Worm (Caenorhabditis elegans): ENCODE results near the gene T28A8.4.

DNA sequence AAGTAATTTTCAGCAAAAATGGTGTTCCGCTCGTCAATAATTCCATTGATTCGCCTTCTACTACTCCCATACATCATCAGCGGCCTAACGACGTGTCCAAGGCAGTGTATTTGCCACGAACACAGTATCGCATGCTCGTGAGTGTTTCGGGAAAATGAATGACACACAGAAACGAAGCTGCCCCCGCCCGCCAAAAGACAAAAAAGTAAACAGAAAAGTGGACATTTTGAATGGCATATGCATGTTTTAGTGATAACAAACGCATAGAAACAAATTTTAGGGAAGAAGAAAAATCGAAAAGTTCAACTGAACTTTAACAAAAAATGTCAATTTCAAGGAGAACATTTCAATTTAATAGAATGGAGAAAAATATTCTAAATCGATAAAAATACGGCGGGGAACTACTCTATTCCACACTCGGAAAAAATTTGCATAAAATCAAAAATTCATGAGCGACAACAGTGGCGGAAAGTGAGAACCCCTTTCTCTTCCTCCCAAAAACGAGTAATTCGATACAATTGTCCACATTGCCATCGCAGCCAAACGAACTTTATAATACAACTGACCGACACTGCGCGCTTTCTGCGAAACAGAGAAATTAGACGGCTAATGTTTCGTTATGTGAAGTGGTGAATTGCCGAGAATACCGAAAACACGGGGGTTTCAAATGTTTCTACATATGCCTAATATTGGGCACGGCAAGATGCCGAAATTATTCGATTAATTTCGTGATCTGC is 25.2 kb downstream of the T28A8.4 start:
- no peak for TF ChIP-seq tlf-1 (GFP tag; optimal IDR thresholded peaks at IDR 0.05)
- no peak for TF ChIP-seq atf-7 (tag; optimal IDR thresholded peaks at IDR 0.05)
- TF ChIP-seq D2030.7 (GFP tag; IDR thresholded peaks at IDR 0.05), result no peak
